Worm (Caenorhabditis elegans) whole organism, L1 larva: ENCODE measurements around the gene txt-5.

Experiments
- C34B4.2 ChIP-seq: sonication (generic microtip); optimal IDR thresholded peaks from 2 replicates; lab custom pipeline; 2017; ENCODE audit warnings: mild to moderate bottlenecking, missing genetic modification characterization, missing compliant biosample characterization
- alr-1 ChIP-seq: fragments of 200-800 bp; sonication (Bioruptor generic); optimal IDR thresholded peaks from 2 replicates; lab custom pipeline; 2018; ENCODE audit warnings: borderline replicate concordance, mild to moderate bottlenecking, missing genetic modification characterization, missing compliant biosample characterization
- aly-2 ChIP-seq: fragments of 150-350 bp; optimal IDR thresholded peaks from 2 replicates; lab custom pipeline; 2014; ENCODE audit warnings: missing biosample characterization, missing genetic modification characterization
- ama-1 ChIP-seq: fragments of 150-350 bp; optimal IDR thresholded peaks from 2 replicates; lab custom pipeline; 2014
- blmp-1 ChIP-seq: fragments of 150-350 bp; optimal IDR thresholded peaks from 2 replicates; lab custom pipeline; 2014; ENCODE audit warnings: missing biosample characterization, missing genetic modification characterization
- ceh-8 ChIP-seq: fragments of 200-800 bp; sonication (Bioruptor generic); optimal IDR thresholded peaks from 2 replicates; lab custom pipeline; 2018; ENCODE audit warnings: mild to moderate bottlenecking, missing genetic modification characterization, moderate library complexity, missing compliant biosample characterization
- ceh-82 ChIP-seq, 3 experiments: fragments of 150-350 bp in 1 of 3; sonication (generic microtip) in 2 of 3; optimal IDR thresholded peaks; 2 replicates each; lab custom pipeline; 2014 to 2017; ENCODE audit warnings: missing biosample characterization in 3 of 3, missing genetic modification characterization in 3 of 3
- dpl-1 ChIP-seq, 3 experiments: fragments of 150-350 bp in 2 of 3; sonication (generic microtip) in 1 of 3; optimal IDR thresholded peaks; 2 replicates each; lab custom pipeline; 2014 to 2017; ENCODE audit warnings: missing biosample characterization in 3 of 3, missing genetic modification characterization in 3 of 3, missing genetic modification reagents in 3 of 3
- dsc-1 ChIP-seq: sonication (generic microtip); optimal IDR thresholded peaks from 2 replicates; lab custom pipeline; 2016; ENCODE audit warnings: mild to moderate bottlenecking, missing genetic modification characterization, missing compliant biosample characterization
- efl-1 ChIP-seq, 4 experiments: fragments of 150-350 bp; optimal IDR thresholded peaks in 3 of 4; peaks in 1 of 4; 1 replicate in 1 of 4; 2 replicates in 3 of 4; lab custom pipeline; 2014; ENCODE audit warnings: missing biosample characterization in 2 of 4, missing genetic modification characterization in 2 of 4, missing genetic modification reagents in 2 of 4
- efl-3 ChIP-seq: fragments of 200-800 bp; sonication (Bioruptor generic); optimal IDR thresholded peaks from 2 replicates; lab custom pipeline; 2018; ENCODE audit warnings: mild to moderate bottlenecking, missing genetic modification characterization, missing compliant biosample characterization
- egl-27 ChIP-seq, 2 experiments: fragments of 150-350 bp in 1 of 2; sonication (generic microtip); optimal IDR thresholded peaks; 3 replicates each; lab custom pipeline; 2017 to 2018; ENCODE audit warnings: missing biosample characterization in 2 of 2, missing genetic modification characterization in 2 of 2, missing genetic modification reagents in 2 of 2
- elt-2 ChIP-seq: sonication (generic microtip); optimal IDR thresholded peaks from 2 replicates; lab custom pipeline; 2016; ENCODE audit warnings: missing genetic modification characterization, mild to moderate bottlenecking, inconsistent platforms, missing compliant biosample characterization, missing genetic modification reagents
- elt-3 ChIP-seq, 6 experiments: fragments of 150-350 bp in 1 of 6; sonication (generic microtip); optimal IDR thresholded peaks; 2 replicates each; lab custom pipeline; 2017 to 2018; ENCODE audit warnings: missing biosample characterization in 6 of 6, missing genetic modification characterization in 6 of 6, inconsistent platforms in 1 of 6
- ets-5 ChIP-seq: fragments of 200-800 bp; sonication (Bioruptor generic); IDR thresholded peaks from 2 replicates; pipeline ENCODE4 v1.3.6; 2022; ENCODE audit warnings: missing genetic modification characterization, missing compliant biosample characterization
- fkh-4 ChIP-seq: sonication (generic microtip); optimal IDR thresholded peaks from 2 replicates; lab custom pipeline; 2016; ENCODE audit warnings: missing compliant biosample characterization, missing genetic modification characterization, borderline replicate concordance
- grh-1 ChIP-seq: fragments of 200-800 bp; sonication (Bioruptor generic); IDR thresholded peaks from 2 replicates; pipeline ENCODE4 v1.3.6; 2022; ENCODE audit warnings: missing genetic modification reagents, missing genetic modification characterization, missing compliant biosample characterization
- hlh-4 ChIP-seq: sonication (generic microtip); optimal IDR thresholded peaks from 2 replicates; lab custom pipeline; 2016; ENCODE audit warnings: mild to moderate bottlenecking, missing genetic modification characterization, missing compliant biosample characterization
- hpl-2 ChIP-seq: fragments of 150-350 bp; optimal IDR thresholded peaks from 2 replicates; lab custom pipeline; 2014; ENCODE audit warnings: missing biosample characterization, missing genetic modification reagents, missing genetic modification characterization
- irx-1 ChIP-seq: sonication (generic microtip); optimal IDR thresholded peaks from 2 replicates; lab custom pipeline; 2016; ENCODE audit warnings: missing genetic modification characterization, missing compliant biosample characterization
- lin-13 ChIP-seq: fragments of 150-350 bp; optimal IDR thresholded peaks from 2 replicates; lab custom pipeline; 2014; ENCODE audit warnings: missing biosample characterization, missing genetic modification reagents, missing genetic modification characterization
- lin-14 ChIP-seq: fragments of 200-800 bp; sonication (Bioruptor generic); optimal IDR thresholded peaks from 2 replicates; lab custom pipeline; 2018; ENCODE audit warnings: mild to moderate bottlenecking, missing genetic modification characterization, moderate library complexity, missing compliant biosample characterization
- lin-35 ChIP-seq, 2 experiments: fragments of 150-350 bp; optimal IDR thresholded peaks; 2 replicates each; lab custom pipeline; 2014; ENCODE audit warnings: missing biosample characterization in 2 of 2, missing genetic modification characterization in 2 of 2, missing genetic modification reagents in 2 of 2
- lin-39 ChIP-seq: fragments of 150-350 bp; optimal IDR thresholded peaks from 2 replicates; lab custom pipeline; 2014; ENCODE audit warnings: missing biosample characterization, missing genetic modification reagents, missing genetic modification characterization
- lsy-2 ChIP-seq, 2 experiments: fragments of 150-350 bp; optimal IDR thresholded peaks; 2 replicates each; lab custom pipeline; 2014; ENCODE audit warnings: missing biosample characterization in 2 of 2, missing genetic modification characterization in 2 of 2
- mdl-1 ChIP-seq, 2 experiments: fragments of 150-350 bp; optimal IDR thresholded peaks; 2 replicates each; lab custom pipeline; 2014 to 2017; ENCODE audit warnings: missing biosample characterization in 2 of 2, missing genetic modification characterization in 2 of 2, inconsistent platforms in 1 of 2
- mef-2 ChIP-seq: fragments of 150-350 bp; optimal IDR thresholded peaks from 2 replicates; lab custom pipeline; 2014; ENCODE audit warnings: missing biosample characterization, missing genetic modification characterization
- nhr-11 ChIP-seq: fragments of 150-350 bp; optimal IDR thresholded peaks from 2 replicates; lab custom pipeline; 2014; ENCODE audit warnings: missing biosample characterization, missing genetic modification characterization
- nhr-12 ChIP-seq: sonication (generic microtip); optimal IDR thresholded peaks from 2 replicates; lab custom pipeline; 2017; ENCODE audit warnings: missing biosample characterization, missing genetic modification characterization
- nhr-19 ChIP-seq: fragments of 200-800 bp; sonication (Bioruptor generic); conservative IDR thresholded peaks from 2 replicates; pipeline ENCODE4 v1.3.6; 2022; ENCODE audit warnings: missing genetic modification characterization, missing compliant biosample characterization
- nhr-20 ChIP-seq: sonication (generic microtip); optimal IDR thresholded peaks from 2 replicates; lab custom pipeline; 2016; ENCODE audit warnings: mild to moderate bottlenecking, missing genetic modification characterization, missing compliant biosample characterization
- nhr-237 ChIP-seq: fragments of 150-350 bp; optimal IDR thresholded peaks from 2 replicates; lab custom pipeline; 2014; ENCODE audit warnings: missing biosample characterization, missing genetic modification characterization
- nhr-77 ChIP-seq: fragments of 150-350 bp; optimal IDR thresholded peaks from 2 replicates; lab custom pipeline; 2014; ENCODE audit warnings: missing biosample characterization, missing genetic modification characterization
- nhr-84 ChIP-seq: sonication (generic microtip); optimal IDR thresholded peaks from 2 replicates; lab custom pipeline; 2017; ENCODE audit warnings: missing biosample characterization, missing genetic modification characterization
- skn-1 ChIP-seq: fragments of 150-350 bp; optimal IDR thresholded peaks from 2 replicates; lab custom pipeline; 2014; ENCODE audit warnings: missing biosample characterization, missing genetic modification characterization
- snu-23 ChIP-seq: sonication (generic microtip); optimal IDR thresholded peaks from 2 replicates; lab custom pipeline; 2016; ENCODE audit warnings: missing genetic modification characterization, missing compliant biosample characterization
- sptf-1 ChIP-seq: fragments of 150-350 bp; optimal IDR thresholded peaks from 2 replicates; lab custom pipeline; 2014; ENCODE audit warnings: missing biosample characterization, missing genetic modification characterization
- sup-37 ChIP-seq: fragments of 200-800 bp; sonication (Bioruptor generic); optimal IDR thresholded peaks from 2 replicates; lab custom pipeline; 2018; ENCODE audit warnings: mild to moderate bottlenecking, missing genetic modification characterization, missing compliant biosample characterization
- tbx-2 ChIP-seq: sonication (generic microtip); optimal IDR thresholded peaks from 2 replicates; lab custom pipeline; 2016; ENCODE audit warnings: missing genetic modification characterization, missing compliant biosample characterization
- unc-130 ChIP-seq: fragments of 150-350 bp; optimal IDR thresholded peaks from 2 replicates; lab custom pipeline; 2017; ENCODE audit warnings: missing biosample characterization, missing genetic modification characterization, inconsistent platforms
- unc-30 ChIP-seq: sonication (generic microtip); optimal IDR thresholded peaks from 2 replicates; lab custom pipeline; 2017; ENCODE audit warnings: missing biosample characterization, missing genetic modification characterization
- unc-86 ChIP-seq: sonication (generic microtip); optimal IDR thresholded peaks from 2 replicates; lab custom pipeline; 2016; ENCODE audit warnings: missing genetic modification characterization, missing compliant biosample characterization
- xbp-1 ChIP-seq: sonication (generic microtip); optimal IDR thresholded peaks from 2 replicates; lab custom pipeline; 2016; ENCODE audit warnings: missing genetic modification characterization, missing compliant biosample characterization
- zip-4 ChIP-seq: fragments of 200-800 bp; sonication (Bioruptor generic); optimal IDR thresholded peaks from 2 replicates; lab custom pipeline; 2018; ENCODE audit warnings: mild to moderate bottlenecking, missing genetic modification characterization, moderate library complexity, missing compliant biosample characterization
- ztf-11 ChIP-seq, 2 experiments: sonication (generic microtip); optimal IDR thresholded peaks; 2 replicates each; lab custom pipeline; 2016 to 2017; ENCODE audit warnings: missing genetic modification characterization in 2 of 2, missing biosample characterization in 1 of 2, missing compliant biosample characterization in 1 of 2
- ztf-4 ChIP-seq: fragments of 150-350 bp; optimal IDR thresholded peaks from 2 replicates; lab custom pipeline; 2014; ENCODE audit warnings: missing biosample characterization, missing genetic modification characterization

Gene txt-5

ce11 chrV:7806629-7807028 is 30.3 kb downstream of the txt-5 start:
- TF ChIP-seq nhr-11 (tag; lab: Kevin White, UChicago), result no peak
- no peak for TF ChIP-seq unc-30
- no peak for TF ChIP-seq alr-1
- no peak for TF ChIP-seq C34B4.2 (tag; lab: Kevin White, UChicago)
- TF ChIP-seq nhr-237 (tag; lab: Kevin White, UChicago), result no peak
- TF ChIP-seq, all 84 proteins: peak for 0

ce11 chrV:7804801-7805163 is 32.2 kb downstream of the txt-5 start, which contains the start of gene xpo-1:
Gene xpo-1 (plus strand): TSS chrV:7805064.
- peak in 1 of 6 experiments; percentile 18 for TF ChIP-seq elt-3 (tag; optimal IDR thresholded peaks at IDR 0.05; lab: Kevin White, UChicago)
- TF ChIP-seq blmp-1 (tag; lab: Kevin White, UChicago), result peak; percentile 19
- no peak for TF ChIP-seq efl-1 (optimal IDR thresholded peaks at IDR 0.05; lab: Kevin White, UChicago)
- TF ChIP-seq efl-1 (GFP tag; optimal IDR thresholded peaks at IDR 0.05 in 1 of 2; lab: Kevin White, UChicago), result peak in 1 of 2 experiments; percentile 20
- no peak for TF ChIP-seq unc-130 (tag; lab: Kevin White, UChicago)

- TF ChIP-seq zip-4 (GFP tag; lab: Kevin White, UChicago) (no peak), lin-14 (GFP tag; lab: Kevin White, UChicago) (peak; percentile 78), ets-5 (no peak), unc-130 (tag; lab: Kevin White, UChicago) (peak; percentile 63), irx-1 (peak; percentile 46), efl-3 (GFP tag; lab: Kevin White, UChicago) (no peak), ztf-4 (tag; lab: Kevin White, UChicago) (no peak), efl-1 (optimal IDR thresholded peaks at IDR 0.05; lab: Kevin White, UChicago) (peak; percentile 38 to 48), efl-1 (GFP tag; optimal IDR thresholded peaks at IDR 0.05 in 1 of 2; lab: Kevin White, UChicago) (peak; percentile 33 to 95), lin-13 (GFP tag; lab: Kevin White, UChicago) (peak; percentile 26), skn-1 (tag; lab: Kevin White, UChicago) (peak; percentile 48), mef-2 (tag; lab: Kevin White, UChicago) (no peak), snu-23 (GFP tag; lab: Kevin White, UChicago) (peak; percentile 40), nhr-84 (tag; lab: Kevin White, UChicago) (no peak), ztf-11 (tag; optimal IDR thresholded peaks at IDR 0.05; lab: Kevin White, UChicago) (no peak), dpl-1 (GFP tag; optimal IDR thresholded peaks at IDR 0.05; lab: Kevin White, UChicago) (peak; percentile 33 to 73 (median 38)), tbx-2 (tag; lab: Kevin White, UChicago) (peak; percentile 41), nhr-12 (no peak), dsc-1 (no peak), C34B4.2 (tag; lab: Kevin White, UChicago) (no peak), nhr-237 (tag; lab: Kevin White, UChicago) (no peak), elt-2 (peak; percentile 38), nhr-19 (GFP tag; lab: Robert Waterston, UW) (peak; percentile 69), nhr-20 (tag; lab: Kevin White, UChicago) (peak; percentile 65), nhr-77 (tag; lab: Kevin White, UChicago) (peak; percentile 24), lsy-2 (tag; optimal IDR thresholded peaks at IDR 0.05; lab: Kevin White, UChicago) (peak; percentile 20 to 43), mdl-1 (tag; optimal IDR thresholded peaks at IDR 0.05; lab: Kevin White, UChicago) (peak in 1 of 2 experiments; percentile 69), grh-1 (GFP tag; lab: Robert Waterston, UW) (no peak), hpl-2 (no peak), ama-1 (lab: Kevin White, UChicago) (no peak), unc-86 (tag; lab: Kevin White, UChicago) (peak; percentile 8), xbp-1 (tag; lab: Kevin White, UChicago) (peak; percentile 37), elt-3 (tag; optimal IDR thresholded peaks at IDR 0.05; lab: Kevin White, UChicago) (peak in 1 of 6 experiments; percentile 35), ceh-82 (tag; optimal IDR thresholded peaks at IDR 0.05; lab: Kevin White, UChicago) (peak in 2 of 3 experiments; percentile 20 to 78), egl-27 (tag; optimal IDR thresholded peaks at IDR 0.05; lab: Kevin White, UChicago) (no peak), hlh-4 (tag; lab: Kevin White, UChicago) (no peak), aly-2 (tag; lab: Kevin White, UChicago) (no peak), fkh-4 (tag; lab: Kevin White, UChicago) (no peak), ceh-8 (GFP tag; lab: Kevin White, UChicago) (no peak), sup-37 (GFP tag; lab: Kevin White, UChicago) (peak; percentile 57), nhr-11 (tag; lab: Kevin White, UChicago) (no peak), lin-35 (GFP tag; optimal IDR thresholded peaks at IDR 0.05; lab: Kevin White, UChicago) (peak; percentile 50 to 57), lin-39 (tag; lab: Kevin White, UChicago) (no peak), sptf-1 (tag; lab: Kevin White, UChicago) (no peak)
Observed at ce11 chrV:7804064-7804800, 32.7 kb downstream of the txt-5 start, which contains the start of gene uvs-1. Gene uvs-1 (minus strand): TSS chrV:7804208.
